Fruit fly (Drosophila melanogaster): ENCODE results near the gene Mkrn1.
A peak's percentile ranks its signal among the peaks of the same experiment; 100 is the strongest.

Gene Mkrn1

dm6 chr3L:21516716-21517266, 16.7 kb downstream of the Mkrn1 start (continued):
- peak; percentile 14 for TF ChIP-seq CG10209 (GFP tag; optimal IDR thresholded peaks at IDR 0.05)
- TF ChIP-seq CG7745 (tag; optimal IDR thresholded peaks at IDR 0.05) = no peak
- TF ChIP-seq Blimp-1 (GFP tag; optimal IDR thresholded peaks at IDR 0.05) = no peak
- no peak for TF ChIP-seq exex (tag; optimal IDR thresholded peaks at IDR 0.05)
- TF ChIP-seq Med (GFP tag) = peak; percentile 86
- TF ChIP-seq CG12769 (tag; optimal IDR thresholded peaks at IDR 0.05) = no peak
- no peak for TF ChIP-seq CG10959 (GFP tag; IDR thresholded peaks at IDR 0.05)
- TF ChIP-seq pan (optimal IDR thresholded peaks at IDR 0.05) = no peak
- TF ChIP-seq pan (GFP tag; optimal IDR thresholded peaks at IDR 0.05 in 1 of 2, IDR thresholded peaks at IDR 0.05 in 1 of 2) = no peak
- no peak for TF ChIP-seq CG3407 (GFP tag; optimal IDR thresholded peaks at IDR 0.05)
- TF ChIP-seq nmo (GFP tag; optimal IDR thresholded peaks at IDR 0.05) = peak; percentile 57
- TF ChIP-seq twi (tag; optimal IDR thresholded peaks at IDR 0.05) = no peak
- no peak for TF ChIP-seq CG6791 (GFP tag; IDR thresholded peaks at IDR 0.05; ENCODE audit: partially characterized antibody)
- no peak for TF ChIP-seq grn (GFP tag; optimal IDR thresholded peaks at IDR 0.05)
- TF ChIP-seq Hr51 (GFP tag; optimal IDR thresholded peaks at IDR 0.05) = peak in 1 of 2 experiments; percentile 24
- no peak for TF ChIP-seq CG18764 (GFP tag; optimal IDR thresholded peaks at IDR 0.05)
- TF ChIP-seq abd-A (tag; optimal IDR thresholded peaks at IDR 0.05) = no peak
- peak; percentile 35 for TF ChIP-seq Side (GFP tag; optimal IDR thresholded peaks at IDR 0.05)
- TF ChIP-seq bbx (GFP tag; IDR thresholded peaks at IDR 0.05; ENCODE audit: partially characterized antibody) = 0 out of 2 replicates have a peak, but pooled peaks have one; percentile 15
- TF ChIP-seq gsb-n (tag; optimal IDR thresholded peaks at IDR 0.05) = peak; percentile 38
- no peak for TF ChIP-seq CG8089 (GFP tag; optimal IDR thresholded peaks at IDR 0.05)
- peak; percentile 12 for TF ChIP-seq CG9437 (GFP tag; optimal IDR thresholded peaks at IDR 0.05)
- no peak for TF ChIP-seq CG2889 (GFP tag; IDR thresholded peaks at IDR 0.05)
- TF ChIP-seq maf-S (GFP tag; optimal IDR thresholded peaks at IDR 0.05) = no peak
- TF ChIP-seq zf30C (GFP tag; optimal IDR thresholded peaks at IDR 0.05) = no peak
- TF ChIP-seq Mad (GFP tag; optimal IDR thresholded peaks at IDR 0.05) = no peak
- peak; percentile 43 for TF ChIP-seq dm (GFP tag; optimal IDR thresholded peaks at IDR 0.05)
- TF ChIP-seq Rfx (GFP tag; IDR thresholded peaks at IDR 0.05) = 0 out of 2 replicates have a peak, but pooled peaks have one; percentile 7
- no peak for TF ChIP-seq Meics (GFP tag; optimal IDR thresholded peaks at IDR 0.05)
- no peak for TF ChIP-seq CG1792 (GFP tag; optimal IDR thresholded peaks at IDR 0.05)
- no peak for TF ChIP-seq C15 (GFP tag; IDR thresholded peaks at IDR 0.05)
- no peak for TF ChIP-seq Deaf1 (tag; optimal IDR thresholded peaks at IDR 0.05)
- no peak for TF ChIP-seq sc (optimal IDR thresholded peaks at IDR 0.05)
- no peak for TF ChIP-seq sc (GFP tag; optimal IDR thresholded peaks at IDR 0.05)
- no peak for TF ChIP-seq knrl (GFP tag; IDR thresholded peaks at IDR 0.05; ENCODE audit: partially characterized antibody)
- peak; percentile 29 for TF ChIP-seq CG17802 (tag; optimal IDR thresholded peaks at IDR 0.05)
- TF ChIP-seq CG10366 (GFP tag; IDR thresholded peaks at IDR 0.05) = no peak
- no peak for TF ChIP-seq Sry-β (GFP tag; optimal IDR thresholded peaks at IDR 0.05)
- TF ChIP-seq CG32767 (GFP tag; IDR thresholded peaks at IDR 0.05) = no peak
- no peak for TF ChIP-seq CG11695 (GFP tag; IDR thresholded peaks at IDR 0.05)
- TF ChIP-seq shn (GFP tag; optimal IDR thresholded peaks at IDR 0.05) = peak; percentile 51
- no peak for TF ChIP-seq jing (GFP tag; optimal IDR thresholded peaks at IDR 0.05)
- TF ChIP-seq btn (GFP tag; optimal IDR thresholded peaks at IDR 0.05) = no peak
- TF ChIP-seq CG11085 (GFP tag; IDR thresholded peaks at IDR 0.05) = no peak
- peak; percentile 62 for TF ChIP-seq CG14710 (tag; optimal IDR thresholded peaks at IDR 0.05)
- TF ChIP-seq CG7372 (GFP tag; IDR thresholded peaks at IDR 0.05) = no peak
- TF ChIP-seq lbe (GFP tag; optimal IDR thresholded peaks at IDR 0.05) = no peak
- peak; percentile 25 for TF ChIP-seq HLH54F (GFP tag; optimal IDR thresholded peaks at IDR 0.05)
- no peak for TF ChIP-seq Dll (GFP tag; IDR thresholded peaks at IDR 0.05; ENCODE audit: partially characterized antibody)
- no peak for TF ChIP-seq Aef1 (GFP tag; IDR thresholded peaks at IDR 0.05)
- no peak for TF ChIP-seq CG4707 (GFP tag; optimal IDR thresholded peaks at IDR 0.05)

Measured in whole organism, embryonic.